Worm (Caenorhabditis elegans) whole organism, L3 larva: ENCODE data around the gene wdr-5.3.

Experiments
- R02D3.7 ChIP-seq: fragments of 150-350 bp; optimal IDR thresholded peaks from 2 replicates; lab custom pipeline; 2014; ENCODE audit warnings: missing biosample characterization, missing genetic modification characterization
- ZK546.5 ChIP-seq: sonication (generic microtip); optimal IDR thresholded peaks from 2 replicates; lab custom pipeline; 2017; ENCODE audit warnings: missing biosample characterization, missing genetic modification characterization
- aly-2 ChIP-seq: fragments of 150-350 bp; optimal IDR thresholded peaks from 2 replicates; lab custom pipeline; 2014; ENCODE audit warnings: missing biosample characterization, missing genetic modification characterization
- ceh-28 ChIP-seq: fragments of 150-350 bp; optimal IDR thresholded peaks from 2 replicates; lab custom pipeline; 2014; ENCODE audit warnings: missing biosample characterization, missing genetic modification reagents, missing genetic modification characterization
- ceh-82 ChIP-seq: fragments of 150-350 bp; optimal IDR thresholded peaks from 2 replicates; lab custom pipeline; 2014; ENCODE audit warnings: missing biosample characterization, missing genetic modification characterization
- ceh-9 ChIP-seq: sonication (generic microtip); optimal IDR thresholded peaks from 2 replicates; lab custom pipeline; 2018; ENCODE audit warnings: missing biosample characterization, missing genetic modification characterization
- daf-12 ChIP-seq: fragments of 150-350 bp; optimal IDR thresholded peaks from 2 replicates; lab custom pipeline; 2014; ENCODE audit warnings: missing biosample characterization, missing genetic modification reagents, missing genetic modification characterization
- egl-27 ChIP-seq: sonication (generic microtip); optimal IDR thresholded peaks from 4 replicates; lab custom pipeline; 2017; ENCODE audit warnings: missing biosample characterization, missing genetic modification reagents, missing genetic modification characterization
- elt-2 ChIP-seq: sonication (generic microtip); optimal IDR thresholded peaks from 2 replicates; lab custom pipeline; 2016; ENCODE audit warnings: missing genetic modification reagents, mild to moderate bottlenecking, missing genetic modification characterization, missing compliant biosample characterization
- elt-3 ChIP-seq, 3 experiments: fragments of 150-350 bp in 1 of 3; sonication (generic microtip) in 2 of 3; optimal IDR thresholded peaks; 2 replicates in 2 of 3; 4 replicates in 1 of 3; lab custom pipeline; 2014 to 2017; ENCODE audit warnings: missing biosample characterization in 3 of 3, missing genetic modification characterization in 3 of 3
- eor-1 ChIP-seq, 2 experiments: fragments of 150-350 bp; optimal IDR thresholded peaks; 2 replicates each; lab custom pipeline; 2014 to 2018; ENCODE audit warnings: missing biosample characterization in 2 of 2, missing genetic modification characterization in 2 of 2
- fkh-10 ChIP-seq: sonication (generic microtip); optimal IDR thresholded peaks from 2 replicates; lab custom pipeline; 2017; ENCODE audit warnings: missing biosample characterization, missing genetic modification reagents, missing genetic modification characterization
- fos-1 ChIP-seq: fragments of 150-350 bp; optimal IDR thresholded peaks from 2 replicates; lab custom pipeline; 2014; ENCODE audit warnings: missing biosample characterization, missing genetic modification characterization
- jun-1 ChIP-seq: fragments of 150-350 bp; optimal IDR thresholded peaks from 2 replicates; lab custom pipeline; 2014; ENCODE audit warnings: missing biosample characterization, missing genetic modification reagents, missing genetic modification characterization
- lin-15B ChIP-seq: fragments of 150-350 bp; optimal IDR thresholded peaks from 2 replicates; lab custom pipeline; 2014; ENCODE audit warnings: missing biosample characterization, missing genetic modification characterization
- lsy-12 ChIP-seq: sonication (generic microtip); optimal IDR thresholded peaks from 2 replicates; lab custom pipeline; 2016; ENCODE audit warnings: mild to moderate bottlenecking, missing genetic modification characterization, missing compliant biosample characterization
- mdl-1 ChIP-seq: fragments of 150-350 bp; optimal IDR thresholded peaks from 2 replicates; lab custom pipeline; 2014; ENCODE audit warnings: missing biosample characterization, missing genetic modification characterization
- mml-1 ChIP-seq: fragments of 150-350 bp; sonication (generic microtip); optimal IDR thresholded peaks from 3 replicates; lab custom pipeline; 2014; ENCODE audit warnings: missing biosample characterization, missing genetic modification characterization
- nfya-1 ChIP-seq: sonication (generic microtip); optimal IDR thresholded peaks from 2 replicates; lab custom pipeline; 2017; ENCODE audit warnings: missing genetic modification characterization, mild to moderate bottlenecking, missing compliant biosample characterization, antibody characterized with exemption, moderate library complexity; ENCODE audit not compliant: insufficient read depth
- nhr-11 ChIP-seq: fragments of 150-350 bp; optimal IDR thresholded peaks from 2 replicates; lab custom pipeline; 2014; ENCODE audit warnings: missing biosample characterization, missing genetic modification characterization
- nhr-12 ChIP-seq: fragments of 150-350 bp; optimal IDR thresholded peaks from 2 replicates; lab custom pipeline; 2014; ENCODE audit warnings: missing biosample characterization, missing genetic modification characterization
- nhr-23 ChIP-seq: fragments of 150-350 bp; optimal IDR thresholded peaks from 2 replicates; lab custom pipeline; 2014; ENCODE audit warnings: missing biosample characterization, missing genetic modification reagents, missing genetic modification characterization
- nhr-237 ChIP-seq: fragments of 150-350 bp; optimal IDR thresholded peaks from 2 replicates; lab custom pipeline; 2014; ENCODE audit warnings: missing biosample characterization, missing genetic modification characterization
- nhr-43 ChIP-seq: sonication (generic microtip); optimal IDR thresholded peaks from 2 replicates; lab custom pipeline; 2016; ENCODE audit warnings: mild to moderate bottlenecking, missing genetic modification characterization, missing compliant biosample characterization; ENCODE audit not compliant: poor library complexity, severe bottlenecking
- nhr-67 ChIP-seq: fragments of 150-350 bp; optimal IDR thresholded peaks from 2 replicates; lab custom pipeline; 2014; ENCODE audit warnings: missing biosample characterization, missing genetic modification characterization
- nhr-76 ChIP-seq: fragments of 150-350 bp; sonication (generic microtip); optimal IDR thresholded peaks from 5 replicates; lab custom pipeline; 2014; ENCODE audit warnings: missing biosample characterization, missing genetic modification characterization
- pha-4 ChIP-seq: fragments of 150-350 bp; optimal IDR thresholded peaks from 2 replicates; lab custom pipeline; 2014; ENCODE audit warnings: missing biosample characterization, missing genetic modification reagents, missing genetic modification characterization
- pqm-1 ChIP-seq: fragments of 150-350 bp; optimal IDR thresholded peaks from 2 replicates; lab custom pipeline; 2017; ENCODE audit warnings: missing biosample characterization, missing genetic modification characterization, inconsistent platforms
- skn-1 ChIP-seq: fragments of 150-350 bp; optimal IDR thresholded peaks from 2 replicates; lab custom pipeline; 2014; ENCODE audit warnings: missing biosample characterization, missing genetic modification characterization
- snpc-4 ChIP-seq: fragments of 150-350 bp; optimal IDR thresholded peaks from 2 replicates; lab custom pipeline; 2014; ENCODE audit warnings: missing biosample characterization, missing genetic modification characterization
- tbx-2 ChIP-seq: sonication (generic microtip); optimal IDR thresholded peaks from 2 replicates; lab custom pipeline; 2016; ENCODE audit warnings: mild to moderate bottlenecking, missing genetic modification characterization, missing compliant biosample characterization
- unc-39 ChIP-seq: sonication (generic microtip); optimal IDR thresholded peaks from 4 replicates; lab custom pipeline; 2017; ENCODE audit warnings: missing biosample characterization, missing genetic modification characterization
- unc-62 ChIP-seq: fragments of 150-350 bp; sonication (generic microtip); optimal IDR thresholded peaks from 4 replicates; lab custom pipeline; 2014; ENCODE audit warnings: missing biosample characterization, missing genetic modification reagents, missing genetic modification characterization
- zag-1 ChIP-seq: fragments of 150-350 bp; optimal IDR thresholded peaks from 2 replicates; lab custom pipeline; 2014; ENCODE audit warnings: missing biosample characterization, missing genetic modification characterization
- ztf-11 ChIP-seq: fragments of 150-350 bp; optimal IDR thresholded peaks from 2 replicates; lab custom pipeline; 2014; ENCODE audit warnings: missing biosample characterization, missing genetic modification characterization
- ztf-4 ChIP-seq: fragments of 150-350 bp; optimal IDR thresholded peaks from 2 replicates; lab custom pipeline; 2014; ENCODE audit warnings: missing biosample characterization, missing genetic modification characterization

wdr-5.3 gene

ce11 chrV:10771390-10771789 is 34.5 kb downstream of the wdr-5.3 start, which contains the start of gene D1054.3:
D1054.3 (plus strand) TSS chrV:10771451.
- TF ChIP-seq mml-1 (tag; lab: Kevin White, UChicago), result no peak
- TF ChIP-seq eor-1 (tag; optimal IDR thresholded peaks at IDR 0.05; lab: Kevin White, UChicago), result no peak
- TF ChIP-seq nhr-237 (tag; lab: Kevin White, UChicago), result no peak
- TF ChIP-seq R02D3.7 (tag; lab: Kevin White, UChicago), result no peak
- no peak for TF ChIP-seq zag-1 (tag; lab: Kevin White, UChicago)
- TF ChIP-seq unc-39 (tag; lab: Kevin White, UChicago), result no peak
- TF ChIP-seq elt-3 (tag; optimal IDR thresholded peaks at IDR 0.05; lab: Kevin White, UChicago), result no peak
- no peak for TF ChIP-seq mdl-1 (tag; lab: Kevin White, UChicago)
- TF ChIP-seq tbx-2 (tag; lab: Kevin White, UChicago), result no peak
- no peak for TF ChIP-seq nhr-76 (tag; lab: Kevin White, UChicago)
- TF ChIP-seq aly-2 (tag; lab: Kevin White, UChicago), result no peak
- TF ChIP-seq nhr-67 (tag; lab: Kevin White, UChicago), result no peak
- no peak for TF ChIP-seq nhr-12 (tag; lab: Kevin White, UChicago)
- no peak for TF ChIP-seq ztf-4 (tag; lab: Kevin White, UChicago)

- TF ChIP-seq unc-62 (GFP tag; lab: Kevin White, UChicago) (no peak), egl-27 (no peak), fos-1 (tag; lab: Kevin White, UChicago) (no peak), nhr-237 (tag; lab: Kevin White, UChicago) (no peak), mdl-1 (tag; lab: Kevin White, UChicago) (no peak), daf-12 (tag; lab: Kevin White, UChicago) (no peak), zag-1 (tag; lab: Kevin White, UChicago) (no peak), nfya-1 (no peak), ZK546.5 (tag; lab: Kevin White, UChicago) (no peak), elt-2 (no peak), jun-1 (tag; lab: Kevin White, UChicago) (no peak), snpc-4 (no peak)
These were observed 36.3 kb downstream of the wdr-5.3 start for ce11 chrV:10773216-10773615.

- no peak for TF ChIP-seq nhr-11 (tag; lab: Kevin White, UChicago)
- peak; percentile 94 for TF ChIP-seq elt-2
- TF ChIP-seq nhr-12 (tag; lab: Kevin White, UChicago), result no peak
- TF ChIP-seq unc-62 (GFP tag; lab: Kevin White, UChicago), result no peak
- TF ChIP-seq zag-1 (tag; lab: Kevin White, UChicago), result no peak
- peak; percentile 64 for TF ChIP-seq ceh-28
- TF ChIP-seq fos-1 (tag; lab: Kevin White, UChicago), result no peak
- TF ChIP-seq jun-1 (tag; lab: Kevin White, UChicago), result peak; percentile 80
- no peak for TF ChIP-seq nhr-76 (tag; lab: Kevin White, UChicago)
- no peak for TF ChIP-seq ceh-9
- TF ChIP-seq lsy-12 (tag; lab: Kevin White, UChicago), result no peak
- no peak for TF ChIP-seq fkh-10 (GFP tag; lab: Kevin White, UChicago)
- TF ChIP-seq pqm-1 (tag; lab: Kevin White, UChicago), result peak; percentile 91
- TF ChIP-seq nhr-43 (tag; lab: Kevin White, UChicago), result no peak
- no peak for TF ChIP-seq ZK546.5 (tag; lab: Kevin White, UChicago)
- TF ChIP-seq nfya-1, result no peak
- no peak for TF ChIP-seq skn-1 (tag; lab: Kevin White, UChicago)
- peak; percentile 46 for TF ChIP-seq pha-4
- no peak for TF ChIP-seq mdl-1 (tag; lab: Kevin White, UChicago)
- no peak for TF ChIP-seq unc-39 (tag; lab: Kevin White, UChicago)
- TF ChIP-seq nhr-67 (tag; lab: Kevin White, UChicago), result no peak
- TF ChIP-seq ceh-82 (tag; lab: Kevin White, UChicago), result no peak
- TF ChIP-seq lin-15B (tag; lab: Kevin White, UChicago), result no peak
- no peak for TF ChIP-seq elt-3 (tag; optimal IDR thresholded peaks at IDR 0.05; lab: Kevin White, UChicago)
- no peak for TF ChIP-seq ztf-11 (tag; lab: Kevin White, UChicago)
- no peak for TF ChIP-seq tbx-2 (tag; lab: Kevin White, UChicago)
- no peak for TF ChIP-seq egl-27
- TF ChIP-seq nhr-23 (tag; lab: Kevin White, UChicago), result no peak
These were observed 39.7 kb downstream of the wdr-5.3 start, which contains the start of gene D1054.5 for ce11 chrV:10776528-10777055. D1054.5 (minus strand) TSS chrV:10776578.
